Worm (Caenorhabditis elegans) whole organism, L4/young adult: Measurements from ENCODE around the gene vha-4.

Experiments used
- W03F9.2 ChIP-seq: fragments of 150-350 bp; optimal IDR thresholded peaks from 2 replicates; lab custom pipeline; 2014; ENCODE audit warnings: missing biosample characterization, missing genetic modification characterization
- him-1 ChIP-seq: sonication (generic microtip); optimal IDR thresholded peaks from 2 replicates; lab custom pipeline; 2016; ENCODE audit warnings: missing genotype, missing genetic modification reagents, missing genetic modification characterization, missing compliant biosample characterization

- TF ChIP-seq W03F9.2 (tag; lab: Kevin White, UChicago), result no peak
- TF ChIP-seq him-1 (tag; lab: Kevin White, UChicago), result no peak
Measured at ce11 chrII:7893648-7894047, 14.5 kb upstream of the vha-4 start.
